Worm (Caenorhabditis elegans) whole organism, L4 larva: ENCODE results near the gene C49C3.4.
A peak's percentile ranks its signal among the peaks of the same experiment; 100 is the strongest.

Experiments
- T20F7.1 ChIP-seq: fragments of 200-800 bp; sonication (Bioruptor generic); optimal IDR thresholded peaks from 2 replicates; lab custom pipeline; 2018; ENCODE audit warnings: mild to moderate bottlenecking, missing genetic modification characterization, missing compliant biosample characterization
- Y5F2A.4 ChIP-seq: fragments of 200-800 bp; sonication (Bioruptor generic); optimal IDR thresholded peaks from 2 replicates; lab custom pipeline; 2018; ENCODE audit warnings: mild to moderate bottlenecking, missing genetic modification characterization, missing compliant biosample characterization
- aha-1 ChIP-seq: fragments of 150-350 bp; peaks from one replicate; lab custom pipeline; 2014; ENCODE audit warnings: missing biosample characterization, missing genetic modification characterization
- aly-2 ChIP-seq: sonication (generic microtip); optimal IDR thresholded peaks from 2 replicates; lab custom pipeline; 2018; ENCODE audit warnings: missing biosample characterization, missing genetic modification characterization
- arid-1 ChIP-seq: fragments of 200-800 bp; sonication (Bioruptor generic); conservative IDR thresholded peaks from 2 replicates; pipeline ENCODE4 v1.3.6; 2022; ENCODE audit warnings: missing genetic modification reagents, missing genetic modification characterization, missing compliant biosample characterization
- ceh-28 ChIP-seq: fragments of 150-350 bp; optimal IDR thresholded peaks from 2 replicates; lab custom pipeline; 2014; ENCODE audit warnings: missing biosample characterization, missing genetic modification reagents, missing genetic modification characterization
- daf-16 ChIP-seq, 3 experiments: sonication (generic microtip); optimal IDR thresholded peaks; 2 replicates each; lab custom pipeline; 2016 to 2017; ENCODE audit warnings: missing genetic modification characterization in 3 of 3, missing genetic modification reagents in 3 of 3, mild to moderate bottlenecking in 2 of 3, missing compliant biosample characterization in 2 of 3, missing biosample characterization in 1 of 3, moderate library complexity in 1 of 3
- dmd-6 ChIP-seq: fragments of 200-800 bp; sonication (Bioruptor generic); IDR thresholded peaks from 2 replicates; pipeline ENCODE4 v1.3.6; 2022; ENCODE audit warnings: missing genetic modification reagents, missing genetic modification characterization, missing compliant biosample characterization
- duxl-1 ChIP-seq: sonication (generic microtip); optimal IDR thresholded peaks from 2 replicates; lab custom pipeline; 2016; ENCODE audit warnings: mild to moderate bottlenecking, missing genetic modification characterization, moderate library complexity, missing compliant biosample characterization; ENCODE audit not compliant: poor library complexity
- dve-1 ChIP-seq: sonication (generic microtip); optimal IDR thresholded peaks from 2 replicates; lab custom pipeline; 2017; ENCODE audit warnings: antibody characterized with exemption, mild to moderate bottlenecking, missing genetic modification characterization, missing compliant biosample characterization; ENCODE audit not compliant: insufficient read depth
- fkh-10 ChIP-seq: fragments of 150-350 bp; optimal IDR thresholded peaks from 2 replicates; lab custom pipeline; 2014; ENCODE audit warnings: missing biosample characterization, missing genetic modification reagents, missing genetic modification characterization
- fos-1 ChIP-seq: fragments of 150-350 bp; optimal IDR thresholded peaks from 2 replicates; lab custom pipeline; 2014; ENCODE audit warnings: missing biosample characterization, missing genetic modification characterization
- hlh-11 ChIP-seq: fragments of 200-800 bp; sonication (Bioruptor generic); optimal IDR thresholded peaks from 2 replicates; lab custom pipeline; 2018; ENCODE audit warnings: mild to moderate bottlenecking, missing genetic modification characterization, missing compliant biosample characterization
- jun-1 ChIP-seq: fragments of 150-350 bp; optimal IDR thresholded peaks from 2 replicates; lab custom pipeline; 2014; ENCODE audit warnings: missing biosample characterization, missing genetic modification reagents, missing genetic modification characterization
- lin-29 ChIP-seq: fragments of 200-800 bp; sonication (Bioruptor generic); IDR thresholded peaks from 2 replicates; pipeline ENCODE4 v1.3.6; 2022; ENCODE audit warnings: missing genetic modification reagents, missing genetic modification characterization, missing compliant biosample characterization
- lin-38 ChIP-seq: fragments of 200-800 bp; sonication (Bioruptor generic); IDR thresholded peaks from 2 replicates; pipeline ENCODE4 v1.3.6; 2022; ENCODE audit warnings: missing genetic modification reagents, missing genetic modification characterization, missing compliant biosample characterization
- madf-9 ChIP-seq: fragments of 200-800 bp; sonication (Bioruptor generic); conservative IDR thresholded peaks from 2 replicates; pipeline ENCODE4 v1.3.6; 2022; ENCODE audit warnings: missing genetic modification reagents, missing genetic modification characterization, missing compliant biosample characterization
- mep-1 ChIP-seq: fragments of 150-350 bp; sonication (generic microtip); optimal IDR thresholded peaks from 3 replicates; lab custom pipeline; 2014; ENCODE audit warnings: missing biosample characterization, missing genetic modification characterization
- mxl-3 ChIP-seq: fragments of 200-800 bp; sonication (Bioruptor generic); optimal IDR thresholded peaks from 2 replicates; lab custom pipeline; 2018; ENCODE audit warnings: mild to moderate bottlenecking, missing genetic modification characterization, missing compliant biosample characterization
- nhr-102 ChIP-seq: sonication (generic microtip); optimal IDR thresholded peaks from 2 replicates; lab custom pipeline; 2016; ENCODE audit warnings: mild to moderate bottlenecking, missing genetic modification characterization, moderate library complexity, missing compliant biosample characterization
- nhr-25 ChIP-seq: sonication (generic microtip); optimal IDR thresholded peaks from 2 replicates; lab custom pipeline; 2017; ENCODE audit warnings: missing genetic modification characterization, mild to moderate bottlenecking, missing compliant biosample characterization, antibody characterized with exemption, moderate library complexity, borderline replicate concordance; ENCODE audit not compliant: insufficient read depth
- pqm-1 ChIP-seq: sonication (generic microtip); optimal IDR thresholded peaks from 2 replicates; lab custom pipeline; 2017; ENCODE audit warnings: missing biosample characterization, missing genetic modification characterization
- rbr-2 ChIP-seq: sonication (generic microtip); optimal IDR thresholded peaks from 2 replicates; lab custom pipeline; 2016; ENCODE audit warnings: missing genotype, missing genetic modification characterization, missing compliant biosample characterization
- set-16 ChIP-seq: fragments of 200-800 bp; sonication (Bioruptor generic); IDR thresholded peaks from 2 replicates; pipeline ENCODE4 v1.3.6; 2022; ENCODE audit warnings: missing genetic modification reagents, missing genetic modification characterization, missing compliant biosample characterization
- snpc-4 ChIP-seq: fragments of 150-350 bp; optimal IDR thresholded peaks from 2 replicates; lab custom pipeline; 2014; ENCODE audit warnings: missing biosample characterization, missing genetic modification characterization
- unc-39 ChIP-seq: sonication (generic microtip); optimal IDR thresholded peaks from 2 replicates; lab custom pipeline; 2017; ENCODE audit warnings: missing biosample characterization, missing genetic modification characterization
- unc-62 ChIP-seq, 3 experiments: fragments of 150-350 bp in 1 of 3; sonication (generic microtip); optimal IDR thresholded peaks in 2 of 3; peaks in 1 of 3; 1 replicate in 1 of 3; 2 replicates in 2 of 3; lab custom pipeline; 2014 to 2017; ENCODE audit warnings: missing biosample characterization in 3 of 3, missing genetic modification characterization in 3 of 3, missing genetic modification reagents in 3 of 3, missing genotype in 1 of 3
- zag-1 ChIP-seq: fragments of 150-350 bp; optimal IDR thresholded peaks from 2 replicates; lab custom pipeline; 2014; ENCODE audit warnings: missing biosample characterization, missing genetic modification characterization
- zfp-2 ChIP-seq: sonication (generic microtip); optimal IDR thresholded peaks from 2 replicates; lab custom pipeline; 2016; ENCODE audit warnings: mild to moderate bottlenecking, missing genetic modification characterization, missing compliant biosample characterization
- ztf-7 ChIP-seq: fragments of 150-350 bp; optimal IDR thresholded peaks from 2 replicates; lab custom pipeline; 2014; ENCODE audit warnings: missing biosample characterization, missing genetic modification characterization

The C49C3.4 gene

DNA sequence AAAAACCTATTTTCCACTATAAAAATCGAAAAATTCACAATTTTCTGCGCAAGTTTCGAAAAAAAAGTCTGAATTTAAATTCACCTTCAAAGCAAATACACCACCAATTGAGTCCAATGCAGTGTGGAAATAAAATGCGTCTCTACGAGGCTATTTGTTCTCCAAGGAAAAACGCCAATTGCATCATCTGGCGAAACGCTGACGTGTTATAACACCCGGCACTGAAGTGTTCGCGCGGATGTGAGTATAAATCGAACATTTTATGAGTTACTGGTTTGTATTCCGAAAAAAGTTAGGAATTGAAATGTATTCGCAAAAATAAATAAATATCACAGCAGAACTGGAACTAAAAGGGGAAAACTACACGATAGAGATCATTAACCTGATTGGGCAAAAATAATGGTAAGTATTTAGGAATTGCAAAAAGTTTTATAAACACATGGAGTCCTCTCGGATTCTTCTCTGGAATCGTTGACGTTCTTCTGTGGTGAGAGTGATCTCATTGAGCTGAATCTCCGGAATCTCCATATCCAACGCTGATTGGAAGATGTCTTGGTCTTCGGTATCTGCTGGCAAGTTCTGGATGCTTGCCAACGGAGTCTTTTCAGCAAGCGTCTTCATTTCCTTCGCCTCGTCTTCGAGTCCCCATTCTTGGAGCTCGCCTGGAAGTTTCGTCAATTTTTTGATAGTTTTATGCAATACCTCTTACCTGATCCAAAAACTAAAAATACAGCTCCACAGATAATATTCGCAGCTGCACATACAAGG lies 32.5 kb upstream of the C49C3.4 start, which contains the start of gene zipt-7.1:
Gene zipt-7.1 (minus strand): TSS at position 232 of the 768 bp plus-strand sequence.
- TF ChIP-seq dve-1 (tag; lab: Kevin White, UChicago) (peak; percentile 0), arid-1 (no peak), set-16 (GFP tag; lab: Robert Waterston, UW) (no peak), Y5F2A.4 (GFP tag; lab: Kevin White, UChicago) (no peak), jun-1 (tag; lab: Kevin White, UChicago) (no peak), lin-38 (0 out of 2 replicates have a peak, but pooled peaks have one; percentile 10), ztf-7 (peak; percentile 48), nhr-25 (tag; lab: Kevin White, UChicago) (no peak), duxl-1 (tag; lab: Kevin White, UChicago) (no peak), aly-2 (tag; lab: Kevin White, UChicago) (no peak)
- TF ChIP-seq, all 104 proteins: peak for 3

- TF ChIP-seq zag-1 (tag; lab: Kevin White, UChicago) (no peak), snpc-4 (tag; lab: Kevin White, UChicago) (no peak), nhr-102 (no peak), unc-62 (GFP tag; optimal IDR thresholded peaks at IDR 0.05 in 1 of 2; lab: Kevin White, UChicago) (peak in 1 of 2 experiments; percentile 16), unc-62 (tag; optimal IDR thresholded peaks at IDR 0.05; lab: Kevin White, UChicago) (no peak), unc-39 (tag; lab: Kevin White, UChicago) (no peak), lin-29 (no peak), fos-1 (no peak)
Measured at ce11 chrIV:17291629-17292199, 28.9 kb upstream of the C49C3.4 start, which contains the start of the genes T28F3.11 and slc-17.4. Gene T28F3.11, minus strand, starts transcription at chrIV:17291679. Gene slc-17.4, minus strand, starts transcription at chrIV:17291733.

ce11 chrIV:17292350-17292749 lies 28.2 kb upstream of the C49C3.4 start:
- TF ChIP-seq dve-1 (tag; lab: Kevin White, UChicago): peak; percentile 42
- no peak for TF ChIP-seq T20F7.1 (GFP tag; lab: Kevin White, UChicago)
- TF ChIP-seq mep-1 (tag; lab: Kevin White, UChicago): peak; percentile 26
- TF ChIP-seq aha-1: peak; percentile 82
- TF ChIP-seq dmd-6: peak; percentile 15; the same call in 1 of the 2 replicates
- no peak for TF ChIP-seq daf-16 (GFP tag; optimal IDR thresholded peaks at IDR 0.05; lab: Kevin White, UChicago)
- peak; percentile 48 for TF ChIP-seq daf-16 (tag; optimal IDR thresholded peaks at IDR 0.05; lab: Kevin White, UChicago)
- TF ChIP-seq pqm-1 (tag; lab: Kevin White, UChicago): no peak

DNA sequence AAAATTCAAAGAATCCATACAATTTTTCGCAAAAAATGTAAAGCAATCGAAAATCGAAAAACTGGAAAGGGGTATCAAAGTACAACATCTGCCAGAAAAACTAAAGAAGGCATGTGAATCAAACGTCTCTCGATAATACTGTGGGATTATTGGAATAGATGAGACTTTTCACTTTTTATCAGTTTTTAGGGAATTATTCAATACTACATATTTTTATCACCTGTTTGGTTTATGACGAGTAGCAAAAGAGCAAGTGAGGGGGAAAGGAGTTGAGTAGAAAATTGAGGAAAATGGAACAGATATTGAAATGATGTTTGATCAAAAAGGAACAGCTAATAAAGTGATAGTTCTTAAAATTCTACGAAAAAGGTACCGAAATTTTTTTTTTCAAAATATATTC lies 27.5 kb upstream of the C49C3.4 start:
- TF ChIP-seq dve-1 (tag; lab: Kevin White, UChicago): peak; percentile 37
- peak; percentile 14 for TF ChIP-seq pqm-1 (tag; lab: Kevin White, UChicago)
- TF ChIP-seq dmd-6: 0 out of 2 replicates have a peak, but pooled peaks have one; percentile 26
- peak; percentile 53 for TF ChIP-seq aha-1
- TF ChIP-seq mxl-3 (GFP tag; lab: Kevin White, UChicago): no peak

ce11 chrIV:17293679-17294078 lies 26.9 kb upstream of the C49C3.4 start:
- TF ChIP-seq zfp-2 (no peak), fkh-10 (peak; percentile 20), hlh-11 (no peak), ceh-28 (no peak), madf-9 (no peak), jun-1 (tag; lab: Kevin White, UChicago) (no peak), rbr-2 (peak; percentile 38), pqm-1 (tag; lab: Kevin White, UChicago) (no peak)
